Fruit fly (Drosophila melanogaster): Measurements from ENCODE around the gene Grip71.

The Grip71 gene

DNA sequence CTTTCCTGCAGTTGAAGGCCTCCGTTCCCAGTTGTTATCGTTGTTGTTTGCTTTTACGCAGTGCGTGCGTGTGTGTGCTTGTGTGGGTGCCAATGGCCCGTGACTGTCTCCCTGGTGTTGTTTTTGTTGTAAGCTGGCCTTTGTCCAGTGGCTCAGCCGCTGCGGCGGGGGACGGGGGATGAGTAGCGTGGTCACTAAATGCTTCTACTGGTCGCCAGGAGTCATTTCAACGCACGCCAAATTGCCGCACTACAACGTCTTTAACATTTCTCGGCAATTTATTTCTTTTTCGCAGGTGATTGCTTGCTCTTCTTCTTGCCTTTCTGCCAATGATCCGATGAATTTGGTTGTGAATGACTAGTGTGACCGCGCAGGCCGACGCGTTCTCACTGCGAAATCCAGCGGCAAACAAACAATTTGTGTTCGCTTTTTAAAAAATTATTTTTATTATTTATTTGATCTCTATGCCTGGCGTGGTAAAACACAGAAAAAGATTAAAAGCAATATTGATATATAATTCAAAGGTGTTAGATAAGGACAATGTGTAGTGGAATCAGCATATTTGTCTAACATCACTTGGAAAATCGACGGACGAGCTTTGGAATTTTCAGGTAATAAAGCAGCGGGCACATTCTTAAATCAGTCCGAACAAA lies at the start of gene Grip71, which contains the start of gene Faf2 (continued):
- no peak for TF ChIP-seq D (optimal IDR thresholded peaks at IDR 0.05)
- peak; percentile 80 for TF ChIP-seq D (GFP tag; optimal IDR thresholded peaks at IDR 0.05)
- peak; percentile 86 for TF ChIP-seq gfzf (GFP tag; optimal IDR thresholded peaks at IDR 0.05)
- no peak for TF ChIP-seq CG14965 (GFP tag; optimal IDR thresholded peaks at IDR 0.05; ENCODE audit: borderline replicate concordance)
- TF ChIP-seq disco-r (GFP tag; optimal IDR thresholded peaks at IDR 0.05): peak; percentile 40
- TF ChIP-seq Bdp1 (GFP tag; optimal IDR thresholded peaks at IDR 0.05): peak; percentile 81
- peak; percentile 90 for TF ChIP-seq ems (GFP tag; optimal IDR thresholded peaks at IDR 0.05)
- TF ChIP-seq Dad (GFP tag; optimal IDR thresholded peaks at IDR 0.05): peak; percentile 70
- TF ChIP-seq cg (GFP tag; optimal IDR thresholded peaks at IDR 0.05): peak; percentile 89
- TF ChIP-seq CG7786 (GFP tag; optimal IDR thresholded peaks at IDR 0.05): peak; percentile 78
- peak; percentile 96 for TF ChIP-seq Aef1 (GFP tag; IDR thresholded peaks at IDR 0.05)
- no peak for TF ChIP-seq hth (optimal IDR thresholded peaks at IDR 0.05)
- peak; percentile 59 for TF ChIP-seq gcm (GFP tag; optimal IDR thresholded peaks at IDR 0.05)
- TF ChIP-seq Med (GFP tag): peak; percentile 97
- peak; percentile 96 for TF ChIP-seq CG11456 (GFP tag; IDR thresholded peaks at IDR 0.05)
- peak; percentile 85 for TF ChIP-seq trh (GFP tag; optimal IDR thresholded peaks at IDR 0.05)
- peak; percentile 79 for TF ChIP-seq Taf1 (GFP tag; IDR thresholded peaks at IDR 0.05)
- peak; percentile 79 for TF ChIP-seq Bteb2 (GFP tag; optimal IDR thresholded peaks at IDR 0.05)
- TF ChIP-seq ro (GFP tag; IDR thresholded peaks at IDR 0.05): peak; percentile 85
- TF ChIP-seq E2f2 (GFP tag; IDR thresholded peaks at IDR 0.05): peak; percentile 86
- TF ChIP-seq Blimp-1 (GFP tag; optimal IDR thresholded peaks at IDR 0.05): peak; percentile 86
- peak; percentile 32 for TF ChIP-seq NC2α (GFP tag; optimal IDR thresholded peaks at IDR 0.05)
- peak; percentile 91 for TF ChIP-seq Mad (GFP tag; optimal IDR thresholded peaks at IDR 0.05)
- peak; percentile 76 for TF ChIP-seq ATbp (GFP tag; optimal IDR thresholded peaks at IDR 0.05)
- no peak for TF ChIP-seq abd-A (tag; optimal IDR thresholded peaks at IDR 0.05)
- peak; percentile 90 for TF ChIP-seq CG18476 (GFP tag; optimal IDR thresholded peaks at IDR 0.05)
- TF ChIP-seq CG15601 (tag; optimal IDR thresholded peaks at IDR 0.05): peak; percentile 84
- TF ChIP-seq oc (tag; optimal IDR thresholded peaks at IDR 0.05): peak; percentile 76
- peak; percentile 84 for TF ChIP-seq CG10267 (tag; optimal IDR thresholded peaks at IDR 0.05)
- TF ChIP-seq CG12299 (tag; optimal IDR thresholded peaks at IDR 0.05): peak; percentile 77
- peak; percentile 73 for TF ChIP-seq CG2202 (tag; optimal IDR thresholded peaks at IDR 0.05)
- peak; percentile 89 for TF ChIP-seq slou (GFP tag; optimal IDR thresholded peaks at IDR 0.05)
- peak; percentile 55 for TF ChIP-seq sim (GFP tag; IDR thresholded peaks at IDR 0.05)
- peak; percentile 90 for TF ChIP-seq CG11504 (tag; optimal IDR thresholded peaks at IDR 0.05)
- TF ChIP-seq CG10462 (GFP tag; optimal IDR thresholded peaks at IDR 0.05): peak; percentile 67
- peak; percentile 30 for TF ChIP-seq ac (GFP tag; optimal IDR thresholded peaks at IDR 0.05)
- peak; percentile 94 for TF ChIP-seq CG4424 (GFP tag; optimal IDR thresholded peaks at IDR 0.05)
- TF ChIP-seq sc (optimal IDR thresholded peaks at IDR 0.05): no peak
- peak; percentile 67 for TF ChIP-seq sc (GFP tag; optimal IDR thresholded peaks at IDR 0.05)
- TF ChIP-seq CG11093 (GFP tag; IDR thresholded peaks at IDR 0.05): peak; percentile 96
- peak; percentile 94 for TF ChIP-seq CG17829 (tag; optimal IDR thresholded peaks at IDR 0.05)
- peak; percentile 95 for TF ChIP-seq Dbx (GFP tag; IDR thresholded peaks at IDR 0.05)
- peak; percentile 83; the same call in 1 of the 2 replicates for TF ChIP-seq CG16779 (GFP tag; IDR thresholded peaks at IDR 0.05)
- TF ChIP-seq Xbp1 (GFP tag; optimal IDR thresholded peaks at IDR 0.05): peak; percentile 97
- TF ChIP-seq Sox102F (GFP tag; optimal IDR thresholded peaks at IDR 0.05): peak; percentile 93
- peak; percentile 85 for TF ChIP-seq jing (GFP tag; optimal IDR thresholded peaks at IDR 0.05)
- peak; percentile 96 for TF ChIP-seq ken (GFP tag; IDR thresholded peaks at IDR 0.05)
- TF ChIP-seq CG33557 (GFP tag; optimal IDR thresholded peaks at IDR 0.05): peak; percentile 66
- TF ChIP-seq CG1832 (GFP tag; optimal IDR thresholded peaks at IDR 0.05): no peak
- peak; percentile 43 for TF ChIP-seq GATAe (GFP tag; conservative IDR thresholded peaks at IDR 0.05)
- TF ChIP-seq luna (GFP tag; optimal IDR thresholded peaks at IDR 0.05): no peak
